Worm (Caenorhabditis elegans): Measurements from ENCODE around the gene clec-234.

DNA sequence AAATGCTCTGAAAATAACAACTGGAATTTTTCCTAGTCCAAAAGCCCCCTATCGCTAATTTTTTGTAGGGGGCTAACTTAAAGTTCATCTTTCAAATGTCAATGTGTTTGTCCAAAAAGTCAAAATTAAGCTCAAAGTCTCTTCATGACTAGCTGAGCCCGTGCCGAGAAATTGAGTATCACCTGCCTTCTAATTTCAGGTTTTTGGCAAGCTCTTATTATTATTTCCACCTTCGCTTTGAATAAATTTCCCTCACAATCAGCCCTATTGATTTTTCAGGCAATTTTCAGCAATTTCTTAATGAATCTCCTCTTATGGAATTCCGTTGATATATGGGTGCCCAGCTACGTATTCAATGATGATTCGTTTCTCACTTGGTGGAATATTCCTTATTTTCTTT is 34.0 kb downstream of the clec-234 start, which contains the start of gene sre-36:
- no peak for TF ChIP-seq aly-2 (tag; optimal IDR thresholded peaks at IDR 0.05)
- TF ChIP-seq ceh-9 (tag; optimal IDR thresholded peaks at IDR 0.05) = no peak
- TF ChIP-seq fos-1 (tag; optimal IDR thresholded peaks at IDR 0.05) = no peak
- no peak for TF ChIP-seq lin-39 (tag; optimal IDR thresholded peaks at IDR 0.05)
- TF ChIP-seq nhr-237 (tag; optimal IDR thresholded peaks at IDR 0.05) = no peak
- TF ChIP-seq nfya-1 (tag; optimal IDR thresholded peaks at IDR 0.05; ENCODE audit: insufficient read depth) = no peak
- TF ChIP-seq mdl-1 (tag; optimal IDR thresholded peaks at IDR 0.05) = no peak
- no peak for TF ChIP-seq nhr-11 (tag; optimal IDR thresholded peaks at IDR 0.05)
- no peak for TF ChIP-seq nhr-12 (tag; optimal IDR thresholded peaks at IDR 0.05)
